Worm (Caenorhabditis elegans): ENCODE data around the gene F09B12.5.

The F09B12.5 gene

DNA sequence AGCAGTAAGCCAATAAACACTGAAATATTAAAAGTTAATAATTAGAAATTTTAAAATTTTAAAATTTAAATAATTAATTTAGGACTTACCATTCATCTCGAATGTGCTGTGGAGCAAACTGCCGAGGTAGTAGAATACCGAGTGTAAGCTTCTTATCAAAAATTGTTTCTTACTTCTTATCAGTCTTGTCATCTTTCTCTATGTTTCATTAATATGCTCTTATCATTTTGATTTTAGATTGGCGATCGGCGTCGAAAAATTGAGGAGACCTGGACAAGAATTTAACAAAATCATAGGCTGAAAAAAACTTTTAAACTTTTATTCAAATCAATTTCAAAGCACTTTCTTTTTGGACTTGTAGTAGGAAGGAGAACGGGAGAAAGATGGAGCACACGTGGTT, 13.3 kb downstream of the F09B12.5 start, which contains the start of gene F09B12.3:
Gene F09B12.3 (minus strand): TSS at position 192 of the 400 bp plus-strand sequence.
- no peak for TF ChIP-seq snpc-4 (tag; optimal IDR thresholded peaks at IDR 0.05)
- peak; percentile 12 for TF ChIP-seq sma-9 (GFP tag; optimal IDR thresholded peaks at IDR 0.05)
- no peak for TF ChIP-seq sma-9 (tag; optimal IDR thresholded peaks at IDR 0.05)
- TF ChIP-seq F13H6.1 (tag; optimal IDR thresholded peaks at IDR 0.05) = no peak
- no peak for TF ChIP-seq ama-1 (optimal IDR thresholded peaks at IDR 0.05)
- TF ChIP-seq mbf-1 (tag; optimal IDR thresholded peaks at IDR 0.05) = no peak
- no peak for TF ChIP-seq ztf-1 (GFP tag; conservative IDR thresholded peaks at IDR 0.05)
- TF ChIP-seq C34F6.9 (tag; optimal IDR thresholded peaks at IDR 0.05) = no peak
- peak; percentile 29 for TF ChIP-seq crh-2 (tag; optimal IDR thresholded peaks at IDR 0.05)
- no peak for TF ChIP-seq skn-1 (tag; optimal IDR thresholded peaks at IDR 0.05)
- peak; percentile 32 for TF ChIP-seq gmeb-1 (tag; optimal IDR thresholded peaks at IDR 0.05)
- TF ChIP-seq nhr-25 (tag; optimal IDR thresholded peaks at IDR 0.05) = no peak
- TF ChIP-seq ztf-11 (tag; optimal IDR thresholded peaks at IDR 0.05) = no peak
- TF ChIP-seq nhr-10 (tag; optimal IDR thresholded peaks at IDR 0.05) = no peak
- no peak for TF ChIP-seq ceh-82 (tag; optimal IDR thresholded peaks at IDR 0.05)
- TF ChIP-seq mab-5 (tag; optimal IDR thresholded peaks at IDR 0.05) = no peak
- no peak for TF ChIP-seq egl-27 (tag; optimal IDR thresholded peaks at IDR 0.05)
- no peak for TF ChIP-seq elt-3 (tag; optimal IDR thresholded peaks at IDR 0.05)
- TF ChIP-seq sem-4 (tag; optimal IDR thresholded peaks at IDR 0.05) = no peak
- no peak for TF ChIP-seq lin-13 (GFP tag; optimal IDR thresholded peaks at IDR 0.05)
- TF ChIP-seq sma-3 (GFP tag; optimal IDR thresholded peaks at IDR 0.05) = no peak
- no peak for TF ChIP-seq nhr-12 (tag; optimal IDR thresholded peaks at IDR 0.05)
- no peak for TF ChIP-seq unc-55 (GFP tag; optimal IDR thresholded peaks at IDR 0.05)
- TF ChIP-seq ZK546.5 (tag; optimal IDR thresholded peaks at IDR 0.05) = no peak
- no peak for TF ChIP-seq nhr-77 (tag; optimal IDR thresholded peaks at IDR 0.05)
- no peak for TF ChIP-seq unc-62 (GFP tag; optimal IDR thresholded peaks at IDR 0.05)
- TF ChIP-seq peb-1 (tag; optimal IDR thresholded peaks at IDR 0.05) = no peak
- no peak for TF ChIP-seq elt-1 (tag; optimal IDR thresholded peaks at IDR 0.05)
- peak; percentile 92 for TF ChIP-seq fos-1 (tag; optimal IDR thresholded peaks at IDR 0.05)
- no peak for TF ChIP-seq nhr-11 (tag; optimal IDR thresholded peaks at IDR 0.05)
- TF ChIP-seq unc-39 (tag; optimal IDR thresholded peaks at IDR 0.05) = no peak
- TF ChIP-seq zag-1 (tag; optimal IDR thresholded peaks at IDR 0.05) = no peak
- no peak for TF ChIP-seq nhr-23 (tag; optimal IDR thresholded peaks at IDR 0.05)
- TF ChIP-seq lin-39 (tag; optimal IDR thresholded peaks at IDR 0.05) = no peak
- no peak for TF ChIP-seq lin-11 (tag; optimal IDR thresholded peaks at IDR 0.05)
- no peak for TF ChIP-seq R02D3.7 (tag; optimal IDR thresholded peaks at IDR 0.05)

DNA sequence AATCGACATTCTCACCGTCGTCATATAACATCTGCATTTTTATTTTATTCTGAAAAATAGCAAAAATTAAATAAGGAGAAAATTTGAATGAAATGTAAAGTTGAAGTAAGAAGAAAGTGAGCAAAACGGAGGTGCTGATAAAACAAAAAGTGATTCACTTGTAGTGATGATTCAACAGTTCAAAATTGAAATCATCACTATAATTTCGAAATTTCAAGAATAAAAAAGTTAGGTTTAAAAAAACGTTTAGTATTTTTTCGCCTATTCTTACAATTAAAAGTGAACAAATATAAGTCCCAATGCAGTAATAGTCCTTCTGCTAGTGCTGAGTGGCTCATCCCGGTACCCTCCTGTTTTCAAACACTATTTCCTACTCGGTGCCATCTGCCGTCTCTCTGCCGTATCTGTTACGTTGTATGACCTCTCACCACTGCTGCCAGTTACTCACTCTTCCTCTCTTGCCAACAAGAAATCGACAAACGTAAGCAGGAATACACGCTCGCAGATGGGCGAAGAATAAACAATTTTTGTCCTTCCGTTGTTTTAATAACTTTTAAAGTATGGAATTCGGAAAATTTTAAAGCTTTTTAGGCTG, 16.0 kb downstream of the F09B12.5 start, which contains the start of gene dhhc-1:
Gene dhhc-1 (minus strand): TSS at position 51 of the 595 bp plus-strand sequence.
- peak; percentile 68 for TF ChIP-seq F13H6.1 (tag; optimal IDR thresholded peaks at IDR 0.05)
- no peak for TF ChIP-seq ztf-11 (tag; optimal IDR thresholded peaks at IDR 0.05)
- TF ChIP-seq unc-39 (tag; optimal IDR thresholded peaks at IDR 0.05) = no peak
- TF ChIP-seq fos-1 (tag; optimal IDR thresholded peaks at IDR 0.05) = peak; percentile 90
- peak in 1 of 2 experiments; percentile 43 for TF ChIP-seq lsy-2 (tag; optimal IDR thresholded peaks at IDR 0.05)
- TF ChIP-seq nhr-129 (tag; optimal IDR thresholded peaks at IDR 0.05) = peak; percentile 74
- TF ChIP-seq nhr-11 (tag; optimal IDR thresholded peaks at IDR 0.05) = no peak
- TF ChIP-seq mbf-1 (tag; optimal IDR thresholded peaks at IDR 0.05) = no peak
- TF ChIP-seq snpc-4 (tag; optimal IDR thresholded peaks at IDR 0.05) = peak; percentile 40
- peak; percentile 60 for TF ChIP-seq sma-9 (GFP tag; optimal IDR thresholded peaks at IDR 0.05)
- no peak for TF ChIP-seq sma-9 (tag; optimal IDR thresholded peaks at IDR 0.05)
- TF ChIP-seq sma-3 (GFP tag; optimal IDR thresholded peaks at IDR 0.05) = no peak
- no peak for TF ChIP-seq ceh-82 (tag; optimal IDR thresholded peaks at IDR 0.05)
- TF ChIP-seq crh-2 (tag; optimal IDR thresholded peaks at IDR 0.05) = peak; percentile 57
- no peak for TF ChIP-seq unc-62 (GFP tag; optimal IDR thresholded peaks at IDR 0.05)
- TF ChIP-seq sem-4 (tag; optimal IDR thresholded peaks at IDR 0.05) = peak; percentile 34
- TF ChIP-seq C34F6.9 (tag; optimal IDR thresholded peaks at IDR 0.05) = peak; percentile 48
- no peak for TF ChIP-seq Y55F3AM.14 (GFP tag; optimal IDR thresholded peaks at IDR 0.05)
- TF ChIP-seq lin-11 (tag; optimal IDR thresholded peaks at IDR 0.05) = peak; percentile 29
- peak; percentile 59 for TF ChIP-seq unc-55 (GFP tag; optimal IDR thresholded peaks at IDR 0.05)

DNA sequence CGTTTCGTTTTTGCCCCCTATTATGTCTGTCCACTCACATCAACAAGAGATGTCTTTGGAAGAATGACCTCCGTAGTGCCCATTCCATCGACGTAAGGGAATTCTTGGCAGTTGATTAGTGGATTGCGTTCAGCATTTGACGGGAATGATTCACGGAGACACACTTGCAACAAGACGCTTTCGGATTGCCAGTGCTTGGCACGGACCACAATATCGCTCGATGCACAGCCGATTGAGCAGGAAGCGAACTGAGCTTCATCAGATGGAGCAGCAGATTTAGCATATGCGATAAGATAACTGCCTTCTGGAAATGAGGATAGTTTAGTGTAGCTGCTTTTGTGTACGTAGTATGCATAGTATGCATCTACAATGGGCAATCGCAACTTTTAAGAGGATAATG, 19.0 kb downstream of the F09B12.5 start:
- TF ChIP-seq nhr-25 (tag; optimal IDR thresholded peaks at IDR 0.05) = no peak

Measured in whole organism, L2 larva.